Worm (Caenorhabditis elegans) whole organism, L2 larva: ENCODE data around the gene lit-1.

Experiments
- lsy-2 ChIP-seq, 2 experiments: fragments of 150-350 bp in 1 of 2; sonication (generic microtip) in 1 of 2; optimal IDR thresholded peaks; 2 replicates each; lab custom pipeline; 2014 to 2017; ENCODE audit warnings: missing biosample characterization in 2 of 2, missing genetic modification characterization in 2 of 2
- unc-39 ChIP-seq: fragments of 150-350 bp; optimal IDR thresholded peaks from 2 replicates; lab custom pipeline; 2014; ENCODE audit warnings: missing biosample characterization, missing genetic modification characterization

DNA sequence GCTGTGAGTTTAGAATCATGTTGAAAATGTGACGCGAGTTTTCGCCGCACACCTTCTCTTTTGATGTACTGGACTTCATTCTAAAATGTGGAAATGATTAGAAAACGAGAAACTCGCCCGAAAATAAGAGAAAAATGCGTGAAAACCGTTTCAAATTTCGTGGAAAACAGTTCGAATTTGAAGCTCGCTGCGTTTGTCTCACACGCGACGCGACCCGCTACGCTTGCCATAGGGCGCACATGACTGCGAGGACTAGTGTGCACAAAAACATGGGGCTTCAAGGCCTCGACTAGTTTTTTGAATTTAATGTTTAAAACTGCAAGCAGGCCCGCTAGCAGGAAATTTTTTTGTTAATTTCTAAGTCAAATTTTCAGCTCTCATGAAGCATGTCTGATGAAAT lies 69.4 kb downstream of the lit-1 start, which contains the start of the genes cyk-4 and pdr-1:
- TF ChIP-seq unc-39 (tag; lab: Kevin White, UChicago) (no peak), lsy-2 (tag; optimal IDR thresholded peaks at IDR 0.05; lab: Kevin White, UChicago) (no peak)
